Worm (Caenorhabditis elegans): ENCODE measurements around the gene T09F5.20.

ce11 chrV:15140247-15140646 lies 7.4 kb downstream of the T09F5.20 start, which contains the start of gene K08F9.3:
- TF ChIP-seq unc-62 (GFP tag; optimal IDR thresholded peaks at IDR 0.05) (no peak), lin-13 (tag; optimal IDR thresholded peaks at IDR 0.05) (no peak), elt-1 (tag; optimal IDR thresholded peaks at IDR 0.05; ENCODE audit: borderline replicate concordance, insufficient read depth) (no peak), ham-2 (GFP tag; optimal IDR thresholded peaks at IDR 0.05) (no peak), M03D4.4 (tag; optimal IDR thresholded peaks at IDR 0.05) (no peak), flh-1 (GFP tag; optimal IDR thresholded peaks at IDR 0.05) (no peak), nhr-237 (tag; optimal IDR thresholded peaks at IDR 0.05) (no peak), zip-8 (tag; optimal IDR thresholded peaks at IDR 0.05) (no peak)

Measured in whole organism, mixed stage, embryonic.